Worm (Caenorhabditis elegans) whole organism, L3 larva: Measurements from ENCODE around the gene sart-3.
A peak's percentile ranks its signal among the peaks of the same experiment; 100 is the strongest.

Source experiments
- R02D3.7 ChIP-seq: fragments of 150-350 bp; optimal IDR thresholded peaks from 2 replicates; lab custom pipeline; 2014; ENCODE audit warnings: missing biosample characterization, missing genetic modification characterization
- ama-1 ChIP-seq: fragments of 150-350 bp; optimal IDR thresholded peaks from 2 replicates; lab custom pipeline; 2018
- ceh-9 ChIP-seq: sonication (generic microtip); optimal IDR thresholded peaks from 2 replicates; lab custom pipeline; 2018; ENCODE audit warnings: missing biosample characterization, missing genetic modification characterization
- daf-12 ChIP-seq: fragments of 150-350 bp; optimal IDR thresholded peaks from 2 replicates; lab custom pipeline; 2014; ENCODE audit warnings: missing biosample characterization, missing genetic modification reagents, missing genetic modification characterization
- egl-5 ChIP-seq: fragments of 150-350 bp; optimal IDR thresholded peaks from 2 replicates; lab custom pipeline; 2017; ENCODE audit warnings: missing biosample characterization, missing genetic modification reagents, missing genetic modification characterization, inconsistent platforms
- elt-1 ChIP-seq: fragments of 150-350 bp; optimal IDR thresholded peaks from 2 replicates; lab custom pipeline; 2014; ENCODE audit warnings: missing biosample characterization, missing genetic modification characterization
- elt-2 ChIP-seq: sonication (generic microtip); optimal IDR thresholded peaks from 2 replicates; lab custom pipeline; 2016; ENCODE audit warnings: missing genetic modification reagents, mild to moderate bottlenecking, missing genetic modification characterization, missing compliant biosample characterization
- elt-3 ChIP-seq, 3 experiments: fragments of 150-350 bp in 1 of 3; sonication (generic microtip) in 2 of 3; optimal IDR thresholded peaks; 2 replicates in 2 of 3; 4 replicates in 1 of 3; lab custom pipeline; 2014 to 2017; ENCODE audit warnings: missing biosample characterization in 3 of 3, missing genetic modification characterization in 3 of 3
- eor-1 ChIP-seq, 2 experiments: fragments of 150-350 bp; optimal IDR thresholded peaks; 2 replicates each; lab custom pipeline; 2014 to 2018; ENCODE audit warnings: missing biosample characterization in 2 of 2, missing genetic modification characterization in 2 of 2
- fkh-2 ChIP-seq: fragments of 150-350 bp; optimal IDR thresholded peaks from 2 replicates; lab custom pipeline; 2014; ENCODE audit warnings: missing biosample characterization, missing genetic modification reagents, missing genetic modification characterization
- fos-1 ChIP-seq: fragments of 150-350 bp; optimal IDR thresholded peaks from 2 replicates; lab custom pipeline; 2014; ENCODE audit warnings: missing biosample characterization, missing genetic modification characterization
- hmg-11 ChIP-seq: sonication (generic microtip); optimal IDR thresholded peaks from 2 replicates; lab custom pipeline; 2016; ENCODE audit warnings: missing genetic modification characterization, missing compliant biosample characterization
- jun-1 ChIP-seq: fragments of 150-350 bp; optimal IDR thresholded peaks from 2 replicates; lab custom pipeline; 2014; ENCODE audit warnings: missing biosample characterization, missing genetic modification reagents, missing genetic modification characterization
- lin-15B ChIP-seq: fragments of 150-350 bp; optimal IDR thresholded peaks from 2 replicates; lab custom pipeline; 2014; ENCODE audit warnings: missing biosample characterization, missing genetic modification characterization
- lin-39 ChIP-seq: fragments of 150-350 bp; optimal IDR thresholded peaks from 2 replicates; lab custom pipeline; 2018; ENCODE audit warnings: missing biosample characterization, missing genetic modification reagents, missing genetic modification characterization
- lsy-12 ChIP-seq: sonication (generic microtip); optimal IDR thresholded peaks from 2 replicates; lab custom pipeline; 2016; ENCODE audit warnings: mild to moderate bottlenecking, missing genetic modification characterization, missing compliant biosample characterization
- mdl-1 ChIP-seq: fragments of 150-350 bp; optimal IDR thresholded peaks from 2 replicates; lab custom pipeline; 2014; ENCODE audit warnings: missing biosample characterization, missing genetic modification characterization
- nfya-1 ChIP-seq: sonication (generic microtip); optimal IDR thresholded peaks from 2 replicates; lab custom pipeline; 2017; ENCODE audit warnings: missing genetic modification characterization, mild to moderate bottlenecking, missing compliant biosample characterization, antibody characterized with exemption, moderate library complexity; ENCODE audit not compliant: insufficient read depth
- nhr-11 ChIP-seq: fragments of 150-350 bp; optimal IDR thresholded peaks from 2 replicates; lab custom pipeline; 2014; ENCODE audit warnings: missing biosample characterization, missing genetic modification characterization
- nhr-12 ChIP-seq: fragments of 150-350 bp; optimal IDR thresholded peaks from 2 replicates; lab custom pipeline; 2014; ENCODE audit warnings: missing biosample characterization, missing genetic modification characterization
- nhr-23 ChIP-seq: fragments of 150-350 bp; optimal IDR thresholded peaks from 2 replicates; lab custom pipeline; 2014; ENCODE audit warnings: missing biosample characterization, missing genetic modification reagents, missing genetic modification characterization
- nhr-25 ChIP-seq: sonication (generic microtip); optimal IDR thresholded peaks from 2 replicates; lab custom pipeline; 2017; ENCODE audit warnings: missing biosample characterization, missing genetic modification characterization
- nhr-28 ChIP-seq: fragments of 150-350 bp; optimal IDR thresholded peaks from 2 replicates; lab custom pipeline; 2014; ENCODE audit warnings: missing biosample characterization, missing genetic modification characterization
- nhr-43 ChIP-seq: sonication (generic microtip); optimal IDR thresholded peaks from 2 replicates; lab custom pipeline; 2016; ENCODE audit warnings: mild to moderate bottlenecking, missing genetic modification characterization, missing compliant biosample characterization; ENCODE audit not compliant: poor library complexity, severe bottlenecking
- pha-4 ChIP-seq: fragments of 150-350 bp; optimal IDR thresholded peaks from 2 replicates; lab custom pipeline; 2014; ENCODE audit warnings: missing biosample characterization, missing genetic modification reagents, missing genetic modification characterization
- pqm-1 ChIP-seq: fragments of 150-350 bp; optimal IDR thresholded peaks from 2 replicates; lab custom pipeline; 2017; ENCODE audit warnings: missing biosample characterization, missing genetic modification characterization, inconsistent platforms
- sea-2 ChIP-seq: fragments of 150-350 bp; sonication (generic microtip); optimal IDR thresholded peaks from 4 replicates; lab custom pipeline; 2014; ENCODE audit warnings: missing biosample characterization, missing genetic modification reagents, missing genetic modification characterization
- skn-1 ChIP-seq: fragments of 150-350 bp; optimal IDR thresholded peaks from 2 replicates; lab custom pipeline; 2014; ENCODE audit warnings: missing biosample characterization, missing genetic modification characterization
- unc-39 ChIP-seq: sonication (generic microtip); optimal IDR thresholded peaks from 4 replicates; lab custom pipeline; 2017; ENCODE audit warnings: missing biosample characterization, missing genetic modification characterization
- unc-62 ChIP-seq: fragments of 150-350 bp; sonication (generic microtip); optimal IDR thresholded peaks from 4 replicates; lab custom pipeline; 2014; ENCODE audit warnings: missing biosample characterization, missing genetic modification reagents, missing genetic modification characterization
- zag-1 ChIP-seq: fragments of 150-350 bp; optimal IDR thresholded peaks from 2 replicates; lab custom pipeline; 2014; ENCODE audit warnings: missing biosample characterization, missing genetic modification characterization
- ztf-11 ChIP-seq: fragments of 150-350 bp; optimal IDR thresholded peaks from 2 replicates; lab custom pipeline; 2014; ENCODE audit warnings: missing biosample characterization, missing genetic modification characterization
- ztf-4 ChIP-seq: fragments of 150-350 bp; optimal IDR thresholded peaks from 2 replicates; lab custom pipeline; 2014; ENCODE audit warnings: missing biosample characterization, missing genetic modification characterization

The sart-3 gene

ce11 chrIV:11332751-11333150, at the start of gene sart-3:
Gene sart-3 (minus strand): TSS chrIV:11332969.
- TF ChIP-seq lin-15B (tag; lab: Kevin White, UChicago) (peak; percentile 24), mdl-1 (tag; lab: Kevin White, UChicago) (no peak), pha-4 (tag; lab: Kevin White, UChicago) (peak; percentile 43)

DNA sequence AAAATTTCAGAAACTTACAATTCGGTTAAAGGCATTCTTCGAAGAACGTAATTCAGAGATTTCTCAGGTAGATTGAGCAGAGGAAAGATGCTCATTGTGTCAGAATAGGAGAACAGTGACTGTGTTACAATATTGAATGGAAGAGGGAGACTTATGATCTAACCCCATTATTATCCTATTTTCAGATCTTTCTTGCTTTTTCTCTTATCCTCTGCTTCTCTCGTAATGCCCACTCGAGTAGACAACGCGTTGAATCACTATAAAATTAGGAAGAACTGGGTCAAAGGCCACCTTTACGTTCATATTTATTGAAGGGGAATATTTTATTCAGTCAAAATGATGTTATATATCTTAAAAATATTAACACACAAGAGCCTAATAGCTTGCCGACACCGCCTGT, 46.5 kb upstream of the sart-3 start, which contains the start of gene fbxb-76:
fbxb-76 (minus strand) TSS at position 101 of the 400 bp plus-strand sequence.
- TF ChIP-seq nhr-25 (no peak), ceh-9 (tag; lab: Kevin White, UChicago) (no peak), nhr-23 (tag; lab: Kevin White, UChicago) (no peak), lin-15B (tag; lab: Kevin White, UChicago) (no peak), elt-1 (tag; lab: Kevin White, UChicago) (no peak), nhr-11 (no peak), nhr-43 (tag; lab: Kevin White, UChicago) (no peak), pha-4 (tag; lab: Kevin White, UChicago) (no peak)

DNA sequence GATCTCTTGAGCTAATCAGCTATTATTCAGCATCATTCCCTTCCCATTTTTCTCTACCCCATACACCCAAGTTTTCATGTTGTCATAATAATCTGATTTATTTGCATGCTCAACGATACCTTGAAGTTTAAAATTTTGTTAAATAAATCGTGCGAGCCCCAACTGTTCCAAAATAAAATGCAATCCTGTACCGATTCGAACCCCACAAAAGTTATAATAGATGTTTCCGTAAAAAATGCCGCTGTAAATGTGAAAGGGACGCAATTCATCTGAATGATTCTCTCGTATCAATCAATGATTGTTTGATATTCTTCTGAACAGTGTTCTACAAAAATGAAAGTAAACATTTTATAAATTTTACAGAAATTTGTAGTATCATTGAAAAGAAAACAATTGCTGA, 44.7 kb upstream of the sart-3 start:
- TF ChIP-seq eor-1 (tag; optimal IDR thresholded peaks at IDR 0.05; lab: Kevin White, UChicago), result no peak
- TF ChIP-seq nhr-12 (tag; lab: Kevin White, UChicago), result no peak
- TF ChIP-seq elt-3 (tag; optimal IDR thresholded peaks at IDR 0.05; lab: Kevin White, UChicago), result no peak
- no peak for TF ChIP-seq daf-12 (tag; lab: Kevin White, UChicago)
- no peak for TF ChIP-seq zag-1 (tag; lab: Kevin White, UChicago)
- no peak for TF ChIP-seq nhr-23 (tag; lab: Kevin White, UChicago)
- TF ChIP-seq ztf-4 (tag; lab: Kevin White, UChicago), result no peak
- no peak for TF ChIP-seq elt-2
- TF ChIP-seq skn-1, result no peak
- no peak for TF ChIP-seq fos-1
- TF ChIP-seq nhr-25, result no peak
- no peak for TF ChIP-seq nhr-11
- no peak for TF ChIP-seq lsy-12
- TF ChIP-seq ama-1, result no peak
- no peak for TF ChIP-seq pqm-1

DNA sequence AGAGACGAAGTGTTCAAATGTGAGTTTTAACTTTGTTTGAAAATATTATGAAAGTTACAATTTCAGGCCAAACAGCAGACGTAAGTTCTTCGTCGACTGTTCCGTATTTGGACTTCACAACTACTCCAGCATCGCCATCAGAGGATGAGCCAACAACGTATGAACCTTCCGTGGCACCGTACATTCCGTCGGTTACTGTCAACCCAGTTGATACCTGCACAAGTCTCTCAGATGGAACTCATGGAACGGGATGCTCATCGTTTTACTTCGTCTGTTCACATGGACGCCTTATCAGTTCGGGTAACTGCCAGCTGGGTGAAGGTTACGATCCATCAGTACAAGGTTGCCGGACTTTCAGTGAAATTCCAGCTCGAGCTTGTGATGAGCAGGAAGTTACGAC, 42.9 kb upstream of the sart-3 start:
- no peak for TF ChIP-seq eor-1 (tag; optimal IDR thresholded peaks at IDR 0.05; lab: Kevin White, UChicago)
- no peak for TF ChIP-seq unc-62 (GFP tag; lab: Kevin White, UChicago)
- no peak for TF ChIP-seq mdl-1 (tag; lab: Kevin White, UChicago)
- TF ChIP-seq elt-2, result no peak
- TF ChIP-seq nhr-28 (tag; lab: Kevin White, UChicago), result no peak
- TF ChIP-seq jun-1 (tag; lab: Kevin White, UChicago), result no peak
- no peak for TF ChIP-seq egl-5 (tag; lab: Kevin White, UChicago)
- no peak for TF ChIP-seq ztf-11 (tag; lab: Kevin White, UChicago)
- TF ChIP-seq nfya-1 (tag; lab: Kevin White, UChicago), result no peak

DNA sequence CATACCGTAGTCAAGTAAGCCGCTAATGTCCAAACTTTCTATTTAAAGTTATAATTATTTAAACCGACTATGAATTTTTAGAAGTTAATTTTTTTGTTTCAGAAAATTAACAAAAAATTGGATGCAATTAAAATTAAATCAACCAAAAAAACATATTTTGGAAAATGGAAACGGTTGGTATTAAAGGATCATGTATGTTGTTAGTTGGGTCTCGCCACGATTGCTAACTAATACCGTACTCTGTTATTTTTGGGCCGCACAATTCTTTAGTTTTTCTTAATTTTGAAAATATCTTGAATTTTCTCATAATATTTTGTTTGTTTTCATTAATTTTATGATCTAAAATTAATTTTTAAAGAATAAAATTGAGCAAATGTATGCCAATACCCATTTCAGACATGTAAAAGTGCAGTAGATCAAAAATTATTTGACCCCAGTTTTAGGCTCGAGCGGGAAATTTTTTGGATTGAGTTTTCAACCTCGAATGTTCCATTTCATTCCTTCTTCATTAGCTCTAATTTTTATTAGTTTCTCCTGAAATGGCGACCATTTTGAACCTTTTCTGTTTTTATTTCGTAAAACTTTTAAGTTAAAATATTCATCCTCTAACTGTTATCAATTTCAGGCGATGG, 39.7 kb upstream of the sart-3 start, which contains the start of gene cbd-1:
cbd-1 (plus strand) TSS at position 626 of the 632 bp plus-strand sequence.
- no peak for TF ChIP-seq R02D3.7
- no peak for TF ChIP-seq fkh-2 (tag; lab: Kevin White, UChicago)
- no peak for TF ChIP-seq hmg-11 (tag; lab: Kevin White, UChicago)
- no peak for TF ChIP-seq elt-1 (tag; lab: Kevin White, UChicago)
- TF ChIP-seq pha-4 (tag; lab: Kevin White, UChicago), result no peak
- no peak for TF ChIP-seq lsy-12
- TF ChIP-seq mdl-1 (tag; lab: Kevin White, UChicago), result no peak
- no peak for TF ChIP-seq sea-2 (GFP tag; lab: Kevin White, UChicago)
- TF ChIP-seq jun-1 (tag; lab: Kevin White, UChicago), result no peak
- no peak for TF ChIP-seq ztf-4 (tag; lab: Kevin White, UChicago)
- no peak for TF ChIP-seq nhr-28 (tag; lab: Kevin White, UChicago)
- TF ChIP-seq egl-5 (tag; lab: Kevin White, UChicago), result no peak
- no peak for TF ChIP-seq nfya-1 (tag; lab: Kevin White, UChicago)
- no peak for TF ChIP-seq elt-3 (tag; optimal IDR thresholded peaks at IDR 0.05; lab: Kevin White, UChicago)
- no peak for TF ChIP-seq ama-1
- no peak for TF ChIP-seq lin-39 (tag; lab: Kevin White, UChicago)
- no peak for TF ChIP-seq unc-39 (tag; lab: Kevin White, UChicago)
- no peak for TF ChIP-seq nhr-25
